Worm (Caenorhabditis elegans): ENCODE data around the gene enri-1.

The enri-1 gene

ce11 chrII:2304575-2304974 lies 36.8 kb downstream of the enri-1 start:
- TF ChIP-seq ceh-45 (GFP tag; IDR thresholded peaks at IDR 0.05) = no peak
- TF ChIP-seq lim-6 (tag; optimal IDR thresholded peaks at IDR 0.05) = no peak
- TF ChIP-seq elt-2 (tag; optimal IDR thresholded peaks at IDR 0.05) = no peak
- no peak for TF ChIP-seq hlh-8 (tag; optimal IDR thresholded peaks at IDR 0.05)
- no peak for TF ChIP-seq eyg-1 (tag; optimal IDR thresholded peaks at IDR 0.05)

- TF ChIP-seq ztf-16 (tag; optimal IDR thresholded peaks at IDR 0.05) (no peak), hlh-30 (tag; optimal IDR thresholded peaks at IDR 0.05; ENCODE audit: insufficient read depth) (no peak), sox-2 (GFP tag; IDR thresholded peaks at IDR 0.05) (no peak)
These were observed 39.1 kb downstream of the enri-1 start, which contains the start of gene B0281.6 for ce11 chrII:2302330-2302729. Gene B0281.6 (minus strand): TSS chrII:2302430.

- no peak for TF ChIP-seq K02D7.2 (tag; optimal IDR thresholded peaks at IDR 0.05)
- no peak for TF ChIP-seq tbx-2 (tag; optimal IDR thresholded peaks at IDR 0.05)
- TF ChIP-seq eyg-1 (tag; optimal IDR thresholded peaks at IDR 0.05) = no peak
- no peak for TF ChIP-seq Y22D7AL.16 (tag; optimal IDR thresholded peaks at IDR 0.05)
- TF ChIP-seq fkh-6 (tag; optimal IDR thresholded peaks at IDR 0.05) = no peak
- TF ChIP-seq hlh-8 (tag; optimal IDR thresholded peaks at IDR 0.05) = no peak
- no peak for TF ChIP-seq elt-4 (tag; optimal IDR thresholded peaks at IDR 0.05)
- TF ChIP-seq elt-2 (tag; optimal IDR thresholded peaks at IDR 0.05) = no peak
- no peak for TF ChIP-seq nhr-11 (tag; optimal IDR thresholded peaks at IDR 0.05)
- TF ChIP-seq npax-4 (tag; optimal IDR thresholded peaks at IDR 0.05) = no peak
- no peak for TF ChIP-seq pha-4 (tag; optimal IDR thresholded peaks at IDR 0.05)
- TF ChIP-seq sox-4 (tag; optimal IDR thresholded peaks at IDR 0.05) = no peak
These were observed 40.6 kb downstream of the enri-1 start, which contains the start of gene B0281.5 for ce11 chrII:2300861-2301260. Gene B0281.5 (minus strand): TSS chrII:2300961.

- TF ChIP-seq ahr-1 (tag; optimal IDR thresholded peaks at IDR 0.05) (no peak), eyg-1 (tag; optimal IDR thresholded peaks at IDR 0.05) (no peak), madf-2 (tag; optimal IDR thresholded peaks at IDR 0.05) (no peak), C38D4.7 (GFP tag; optimal IDR thresholded peaks at IDR 0.05) (no peak), ceh-31 (tag; optimal IDR thresholded peaks at IDR 0.05) (no peak), ceh-6 (GFP tag; optimal IDR thresholded peaks at IDR 0.05) (no peak), fkh-6 (tag; optimal IDR thresholded peaks at IDR 0.05) (no peak), fkh-10 (GFP tag; optimal IDR thresholded peaks at IDR 0.05) (no peak), ref-2 (tag; optimal IDR thresholded peaks at IDR 0.05) (no peak), elt-2 (tag; optimal IDR thresholded peaks at IDR 0.05) (no peak), unc-55 (GFP tag; optimal IDR thresholded peaks at IDR 0.05) (no peak), lim-6 (tag; optimal IDR thresholded peaks at IDR 0.05) (no peak), sox-2 (GFP tag; IDR thresholded peaks at IDR 0.05) (no peak), ceh-14 (tag; optimal IDR thresholded peaks at IDR 0.05) (no peak), ztf-16 (tag; optimal IDR thresholded peaks at IDR 0.05) (no peak), hlh-13 (GFP tag; optimal IDR thresholded peaks at IDR 0.05) (no peak), tbx-2 (tag; optimal IDR thresholded peaks at IDR 0.05) (no peak)
These were observed 42.7 kb downstream of the enri-1 start, which contains the start of gene B0281.4 for ce11 chrII:2298742-2299141. Gene B0281.4 (minus strand): TSS chrII:2298842.

ce11 chrII:2295817-2296315 lies 45.5 kb downstream of the enri-1 start, which contains the start of gene fbxc-25:
Gene fbxc-25 (minus strand): TSS chrII:2296265.
- TF ChIP-seq dmd-4 (tag; optimal IDR thresholded peaks at IDR 0.05; ENCODE audit: borderline replicate concordance) (no peak), ahr-1 (tag; optimal IDR thresholded peaks at IDR 0.05) (no peak), fax-1 (tag; optimal IDR thresholded peaks at IDR 0.05) (no peak), ceh-22 (tag; optimal IDR thresholded peaks at IDR 0.05) (no peak), ceh-45 (GFP tag; IDR thresholded peaks at IDR 0.05) (no peak), ceh-9 (tag; optimal IDR thresholded peaks at IDR 0.05) (no peak), hlh-15 (tag; optimal IDR thresholded peaks at IDR 0.05) (no peak), che-1 (tag; optimal IDR thresholded peaks at IDR 0.05) (no peak)

All from whole organism, late embryonic.